Worm (Caenorhabditis elegans): Measurements from ENCODE around the gene set-11.

The set-11 gene

DNA sequence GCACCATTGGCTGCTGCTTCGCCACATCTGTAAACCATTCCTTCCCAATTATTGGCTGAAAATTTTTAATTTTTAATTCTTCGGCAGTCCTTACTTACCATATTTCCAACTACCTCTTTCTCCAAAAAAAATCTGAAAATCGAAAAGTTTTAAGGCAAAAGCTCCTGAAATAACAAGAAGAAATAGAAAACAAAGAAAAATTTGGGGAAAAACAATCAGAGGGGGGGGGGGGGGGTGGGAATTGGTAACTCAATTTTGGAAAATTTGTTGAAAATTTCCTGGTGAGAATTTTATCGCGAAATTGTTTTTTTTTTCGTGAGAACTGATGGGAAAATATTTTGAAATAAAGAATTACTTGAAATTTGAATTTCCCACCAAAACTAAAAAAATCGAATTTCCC lies at the start of gene set-11:
TSS of gene set-11 (minus strand) at position 101 of the 400 bp plus-strand sequence.
- TF ChIP-seq ceh-24 (tag; optimal IDR thresholded peaks at IDR 0.05) = no peak
- no peak for TF ChIP-seq sox-4 (tag; optimal IDR thresholded peaks at IDR 0.05)
- no peak for TF ChIP-seq ztf-16 (tag; optimal IDR thresholded peaks at IDR 0.05)
- TF ChIP-seq ref-2 (tag; optimal IDR thresholded peaks at IDR 0.05) = no peak

DNA sequence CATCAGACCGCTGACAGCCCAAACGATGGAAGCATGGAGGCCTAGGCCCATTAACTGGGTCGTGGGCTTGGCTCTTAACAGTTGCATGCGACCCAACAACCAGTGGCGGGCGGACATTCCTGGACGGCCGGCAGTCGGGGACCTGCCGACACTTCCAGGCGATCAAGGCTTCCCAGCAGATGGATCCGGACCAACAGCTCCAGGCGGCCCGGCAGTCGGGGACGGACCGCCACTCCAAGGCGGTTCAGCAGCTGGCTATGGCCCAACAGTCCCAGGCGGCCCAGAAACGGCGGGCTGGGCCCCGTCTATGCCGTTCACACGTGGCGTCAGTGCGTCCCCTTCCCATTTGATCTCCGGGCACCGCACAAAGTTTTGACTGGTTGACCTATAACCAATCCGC lies 49.0 kb upstream of the set-11 start:
- TF ChIP-seq nhr-11 (tag; optimal IDR thresholded peaks at IDR 0.05) (no peak), ceh-6 (GFP tag; optimal IDR thresholded peaks at IDR 0.05) (no peak), hlh-6 (tag; optimal IDR thresholded peaks at IDR 0.05) (no peak)

DNA sequence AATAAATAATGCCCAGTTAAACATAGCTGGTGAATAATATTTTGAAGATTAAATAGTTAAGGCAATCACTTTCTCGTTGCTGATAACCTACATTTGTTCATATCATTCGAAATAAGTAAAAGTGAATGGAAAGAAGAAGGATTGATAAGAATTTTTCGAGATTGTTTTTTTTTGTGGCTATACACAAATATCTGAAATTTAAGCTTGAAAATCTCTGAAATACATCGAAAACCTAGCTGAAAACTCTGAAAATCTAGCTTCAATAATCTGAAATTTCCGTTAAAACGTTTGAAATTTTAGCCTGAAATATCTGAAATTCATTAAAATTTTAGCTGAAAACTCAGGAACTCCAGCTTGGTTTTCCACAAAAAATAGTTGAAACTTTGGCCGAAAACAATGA lies 47.2 kb upstream of the set-11 start, which contains the start of gene T05A8.6:
TSS of gene T05A8.6 (minus strand) at position 101 of the 400 bp plus-strand sequence.
- TF ChIP-seq Y22D7AL.16 (tag; optimal IDR thresholded peaks at IDR 0.05) = no peak
- no peak for TF ChIP-seq tbx-7 (tag; optimal IDR thresholded peaks at IDR 0.05)
- no peak for TF ChIP-seq pax-1 (tag; optimal IDR thresholded peaks at IDR 0.05)
- no peak for TF ChIP-seq K02D7.2 (tag; optimal IDR thresholded peaks at IDR 0.05)
- TF ChIP-seq hlh-6 (tag; optimal IDR thresholded peaks at IDR 0.05) = no peak
- no peak for TF ChIP-seq T23F11.4 (GFP tag; optimal IDR thresholded peaks at IDR 0.05)
- TF ChIP-seq madf-2 (tag; optimal IDR thresholded peaks at IDR 0.05) = no peak
- TF ChIP-seq unc-55 (GFP tag; optimal IDR thresholded peaks at IDR 0.05) = no peak
- TF ChIP-seq ttx-3 (tag; optimal IDR thresholded peaks at IDR 0.05) = no peak
- no peak for TF ChIP-seq hlh-8 (tag; optimal IDR thresholded peaks at IDR 0.05)
- no peak for TF ChIP-seq hlh-15 (tag; optimal IDR thresholded peaks at IDR 0.05)
- no peak for TF ChIP-seq C38D4.7 (GFP tag; optimal IDR thresholded peaks at IDR 0.05)
- TF ChIP-seq npax-4 (tag; optimal IDR thresholded peaks at IDR 0.05) = no peak
- no peak for TF ChIP-seq ceh-9 (tag; optimal IDR thresholded peaks at IDR 0.05)
- TF ChIP-seq sox-4 (tag; optimal IDR thresholded peaks at IDR 0.05) = no peak
- no peak for TF ChIP-seq che-1 (tag; optimal IDR thresholded peaks at IDR 0.05)

DNA sequence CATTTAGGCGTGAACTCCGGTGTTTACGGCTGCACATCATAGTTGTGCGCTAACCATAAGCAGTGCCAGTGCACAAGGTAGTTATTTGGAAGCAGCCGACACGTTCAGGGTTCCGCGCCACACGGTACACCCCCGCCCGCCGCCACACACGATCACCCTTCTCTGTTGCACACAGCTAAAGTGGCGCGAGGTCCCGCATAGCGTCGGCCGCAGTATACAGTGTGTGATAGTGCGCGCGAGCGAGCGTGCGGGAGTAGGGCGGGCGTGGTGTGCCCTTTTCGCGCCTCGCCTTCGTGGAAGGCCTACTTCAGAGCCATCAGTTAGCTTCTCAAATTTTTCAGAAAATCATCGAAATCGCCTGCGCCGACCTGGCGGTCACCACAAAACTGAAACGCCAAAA lies 44.6 kb upstream of the set-11 start:
- TF ChIP-seq pqm-1 (tag; optimal IDR thresholded peaks at IDR 0.05) (no peak), tbx-2 (tag; optimal IDR thresholded peaks at IDR 0.05) (no peak), pha-2 (tag; optimal IDR thresholded peaks at IDR 0.05) (no peak), ref-2 (tag; optimal IDR thresholded peaks at IDR 0.05) (peak; percentile 4), hlh-15 (tag; optimal IDR thresholded peaks at IDR 0.05) (no peak), hlh-6 (tag; optimal IDR thresholded peaks at IDR 0.05) (peak; percentile 37), unc-55 (GFP tag; optimal IDR thresholded peaks at IDR 0.05) (no peak), F13H6.1 (tag; optimal IDR thresholded peaks at IDR 0.05) (no peak), ceh-14 (tag; optimal IDR thresholded peaks at IDR 0.05) (no peak), K09A11.1 (tag; optimal IDR thresholded peaks at IDR 0.05; ENCODE audit: insufficient read depth) (no peak), dmd-4 (tag; optimal IDR thresholded peaks at IDR 0.05; ENCODE audit: borderline replicate concordance) (peak; percentile 9), syd-9 (tag; optimal IDR thresholded peaks at IDR 0.05) (no peak), T23F11.4 (GFP tag; optimal IDR thresholded peaks at IDR 0.05) (no peak)

DNA sequence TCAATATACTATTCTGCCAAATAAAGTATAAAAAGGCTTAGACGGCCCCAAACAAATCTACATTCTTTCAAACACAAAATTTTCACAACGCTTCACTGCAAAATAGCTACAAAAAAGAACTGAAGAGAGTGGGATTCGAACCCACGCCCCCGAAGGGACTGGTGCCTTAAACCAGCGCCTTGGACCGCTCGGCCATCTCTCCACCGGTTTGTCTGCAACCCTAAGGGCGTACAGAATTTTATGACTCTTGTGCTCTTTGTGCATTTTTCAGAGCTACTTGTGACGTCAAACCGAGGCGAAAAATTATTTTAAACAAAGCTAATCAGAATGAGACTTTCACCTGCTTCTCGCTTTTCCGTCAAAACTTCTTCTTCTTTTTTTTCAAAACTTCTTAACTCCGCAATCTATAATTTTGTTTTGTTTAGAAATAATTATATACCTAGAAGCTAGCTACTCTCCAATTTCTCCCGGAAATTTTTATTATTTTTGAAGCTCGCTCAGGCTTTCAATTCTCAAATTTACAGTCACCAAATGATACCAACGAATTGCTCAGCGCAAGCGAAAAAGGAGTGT lies 43.9 kb upstream of the set-11 start, which contains the start of gene T05A8.8:
TSS of gene T05A8.8 (plus strand) at position 523 of the 573 bp plus-strand sequence.
- TF ChIP-seq tbx-7 (tag; optimal IDR thresholded peaks at IDR 0.05) = no peak
- no peak for TF ChIP-seq dve-1 (tag; optimal IDR thresholded peaks at IDR 0.05)
- no peak for TF ChIP-seq hlh-8 (tag; optimal IDR thresholded peaks at IDR 0.05)
- no peak for TF ChIP-seq unc-42 (tag; optimal IDR thresholded peaks at IDR 0.05)
- TF ChIP-seq ceh-2 (tag; optimal IDR thresholded peaks at IDR 0.05) = no peak
- no peak for TF ChIP-seq pha-2 (tag; optimal IDR thresholded peaks at IDR 0.05)
- TF ChIP-seq lim-6 (tag; optimal IDR thresholded peaks at IDR 0.05) = no peak
- TF ChIP-seq ceh-31 (tag; optimal IDR thresholded peaks at IDR 0.05) = no peak
- no peak for TF ChIP-seq pqm-1 (tag; optimal IDR thresholded peaks at IDR 0.05)
- TF ChIP-seq madf-2 (tag; optimal IDR thresholded peaks at IDR 0.05) = no peak
- TF ChIP-seq ceh-18 (tag; optimal IDR thresholded peaks at IDR 0.05) = no peak
- no peak for TF ChIP-seq fax-1 (tag; optimal IDR thresholded peaks at IDR 0.05)
- TF ChIP-seq ceh-22 (tag; optimal IDR thresholded peaks at IDR 0.05) = no peak
- TF ChIP-seq nfya-1 (tag; optimal IDR thresholded peaks at IDR 0.05) = no peak
- TF ChIP-seq ahr-1 (tag; optimal IDR thresholded peaks at IDR 0.05) = no peak
- no peak for TF ChIP-seq ceh-48 (tag; optimal IDR thresholded peaks at IDR 0.05)
- TF ChIP-seq hlh-13 (GFP tag; optimal IDR thresholded peaks at IDR 0.05) = no peak
- TF ChIP-seq ama-1 (optimal IDR thresholded peaks at IDR 0.05) = no peak
- TF ChIP-seq ceh-30 (tag; optimal IDR thresholded peaks at IDR 0.05) = no peak
